Worm (Caenorhabditis elegans): ENCODE data around the gene slcf-2.

Gene slcf-2

DNA sequence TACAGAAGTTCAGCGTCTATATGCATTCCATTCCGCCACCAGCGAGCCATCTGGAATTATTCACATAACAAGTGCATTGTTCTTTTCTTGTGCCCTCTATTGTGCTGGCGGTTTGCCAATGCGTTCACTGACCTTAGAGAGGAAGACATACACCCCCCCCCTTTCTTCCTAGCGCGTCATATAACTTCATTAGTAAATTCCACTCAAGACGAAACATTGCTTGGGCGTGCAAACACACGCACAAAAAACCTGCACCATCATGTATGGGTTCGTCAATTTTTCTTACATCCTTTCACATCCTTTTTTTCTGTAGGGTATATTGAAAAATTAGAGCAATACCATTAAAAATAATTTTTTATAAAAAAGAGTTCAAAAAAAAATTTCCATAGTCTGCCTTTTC is 42.1 kb upstream of the slcf-2 start, which contains the start of gene ZK816.1:
TSS of gene ZK816.1 (plus strand) at position 187 of the 400 bp plus-strand sequence.
- TF ChIP-seq unc-62 (GFP tag; optimal IDR thresholded peaks at IDR 0.05) (no peak), ces-1 (GFP tag; optimal IDR thresholded peaks at IDR 0.05) (peak; percentile 82), mls-2 (tag; optimal IDR thresholded peaks at IDR 0.05) (peak; percentile 18)

- no peak for TF ChIP-seq unc-39 (tag; optimal IDR thresholded peaks at IDR 0.05)
These were observed 31.3 kb upstream of the slcf-2 start, which contains the start of gene dhs-26 for ce11 chrX:3362378-3362777. Gene dhs-26, minus strand, starts transcription at chrX:3362493.

DNA sequence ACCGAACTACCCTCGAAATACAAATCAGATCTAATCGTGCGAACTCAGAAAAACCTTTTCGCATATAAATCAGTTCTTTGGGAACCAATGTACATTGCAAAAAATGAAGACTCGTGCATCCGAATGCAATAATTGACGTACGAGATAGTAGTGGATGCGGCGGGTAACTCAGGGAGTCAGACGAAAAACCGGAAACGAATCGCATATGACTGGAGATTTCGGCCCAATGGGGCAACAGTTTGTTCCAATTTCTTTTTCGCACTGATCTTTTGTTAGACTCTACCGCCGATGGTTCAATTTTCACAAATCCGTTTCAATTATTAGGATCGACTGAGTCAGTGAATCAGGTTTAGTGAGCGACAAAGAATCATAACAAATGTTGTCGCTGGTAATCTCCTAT is 26.9 kb upstream of the slcf-2 start:
- no peak for TF ChIP-seq nhr-28 (tag; optimal IDR thresholded peaks at IDR 0.05)
- no peak for TF ChIP-seq nhr-2 (tag; optimal IDR thresholded peaks at IDR 0.05)
- no peak for TF ChIP-seq snpc-4 (tag; optimal IDR thresholded peaks at IDR 0.05)
- TF ChIP-seq blmp-1 (tag; optimal IDR thresholded peaks at IDR 0.05): no peak

ce11 chrX:3368659-3369058 is 25.0 kb upstream of the slcf-2 start, which contains the start of gene ZK563.2:
Gene ZK563.2, plus strand, starts transcription at chrX:3368959.
- TF ChIP-seq zip-8 (tag; optimal IDR thresholded peaks at IDR 0.05) (no peak), nhr-28 (tag; optimal IDR thresholded peaks at IDR 0.05) (no peak), cnd-1 (tag; optimal IDR thresholded peaks at IDR 0.05) (no peak), ham-2 (GFP tag; optimal IDR thresholded peaks at IDR 0.05) (no peak), unc-62 (GFP tag; optimal IDR thresholded peaks at IDR 0.05) (no peak), blmp-1 (tag; optimal IDR thresholded peaks at IDR 0.05) (no peak), snpc-4 (tag; optimal IDR thresholded peaks at IDR 0.05) (no peak), mep-1 (tag; optimal IDR thresholded peaks at IDR 0.05) (no peak), elt-1 (tag; optimal IDR thresholded peaks at IDR 0.05; ENCODE audit: borderline replicate concordance, insufficient read depth) (no peak), mab-5 (tag; optimal IDR thresholded peaks at IDR 0.05) (no peak), mls-2 (tag; optimal IDR thresholded peaks at IDR 0.05) (no peak)

DNA sequence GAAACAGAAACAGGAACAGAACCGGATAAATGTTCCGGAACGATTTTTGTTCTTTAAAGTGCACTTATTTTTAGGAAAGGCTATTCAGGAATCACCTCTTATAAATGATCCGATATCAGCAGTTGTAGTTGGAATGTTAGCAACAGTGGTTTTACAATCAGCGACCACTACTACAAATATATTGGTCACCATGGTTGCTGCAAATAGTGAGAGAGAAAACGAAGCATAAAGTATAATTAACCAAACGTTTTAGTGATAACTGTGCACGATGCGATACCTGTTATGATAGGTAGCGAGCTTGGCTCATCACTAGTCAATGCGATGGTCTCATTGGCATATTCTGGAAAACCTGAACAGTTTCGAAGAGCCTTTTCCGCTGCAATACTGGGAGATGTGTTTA is 24.2 kb upstream of the slcf-2 start:
- no peak for TF ChIP-seq bed-3 (GFP tag; optimal IDR thresholded peaks at IDR 0.05)
- TF ChIP-seq ham-2 (GFP tag; optimal IDR thresholded peaks at IDR 0.05): no peak
- no peak for TF ChIP-seq tbx-8 (GFP tag; optimal IDR thresholded peaks at IDR 0.05)
- no peak for TF ChIP-seq lin-13 (tag; optimal IDR thresholded peaks at IDR 0.05)
- TF ChIP-seq mls-2 (tag; optimal IDR thresholded peaks at IDR 0.05): no peak
- TF ChIP-seq zip-8 (tag; optimal IDR thresholded peaks at IDR 0.05): no peak
- TF ChIP-seq drap-1 (GFP tag; optimal IDR thresholded peaks at IDR 0.05): no peak

DNA sequence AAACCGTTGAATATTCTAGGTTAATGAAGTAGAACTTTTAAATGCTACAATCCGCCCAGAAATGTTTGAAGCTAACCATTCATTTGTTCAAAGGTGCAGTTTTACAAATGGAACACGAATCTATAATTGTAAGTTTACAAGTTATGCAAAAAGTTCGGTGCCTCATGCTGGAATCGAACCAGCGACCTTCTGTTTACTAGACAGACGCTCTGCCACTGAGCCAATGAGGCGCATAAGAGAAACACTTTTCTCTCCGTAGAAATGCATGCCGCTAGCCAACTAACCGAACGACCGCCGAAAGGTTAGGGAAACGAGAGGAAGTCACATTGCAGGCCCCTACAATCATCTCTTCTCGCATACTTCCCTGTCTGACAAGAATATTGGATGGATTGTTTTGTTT is 22.4 kb upstream of the slcf-2 start:
- TF ChIP-seq ces-1 (GFP tag; optimal IDR thresholded peaks at IDR 0.05) (peak; percentile 60), ceh-39 (tag; optimal IDR thresholded peaks at IDR 0.05) (no peak), unc-120 (tag; optimal IDR thresholded peaks at IDR 0.05; ENCODE audit: poor library complexity, severe bottlenecking) (peak; percentile 81), mls-2 (tag; optimal IDR thresholded peaks at IDR 0.05) (peak; percentile 94), mep-1 (tag; optimal IDR thresholded peaks at IDR 0.05) (peak; percentile 67), nhr-28 (tag; optimal IDR thresholded peaks at IDR 0.05) (no peak), ceh-43 (GFP tag; optimal IDR thresholded peaks at IDR 0.05) (peak; percentile 85), nhr-76 (tag; optimal IDR thresholded peaks at IDR 0.05) (no peak), elt-3 (tag; optimal IDR thresholded peaks at IDR 0.05) (no peak), snpc-4 (tag; optimal IDR thresholded peaks at IDR 0.05) (no peak), flh-1 (GFP tag; optimal IDR thresholded peaks at IDR 0.05) (peak; percentile 71), lin-32 (GFP tag; optimal IDR thresholded peaks at IDR 0.05) (peak; percentile 76), ztf-11 (tag; optimal IDR thresholded peaks at IDR 0.05) (peak; percentile 35), ceh-83 (GFP tag; optimal IDR thresholded peaks at IDR 0.05) (peak; percentile 92), pha-4 (tag; optimal IDR thresholded peaks at IDR 0.05) (peak; percentile 23), unc-62 (GFP tag; optimal IDR thresholded peaks at IDR 0.05) (peak; percentile 60), sem-2 (GFP tag; optimal IDR thresholded peaks at IDR 0.05) (peak; percentile 81), mab-5 (tag; optimal IDR thresholded peaks at IDR 0.05) (no peak), nhr-237 (tag; optimal IDR thresholded peaks at IDR 0.05) (peak; percentile 37), lin-13 (tag; optimal IDR thresholded peaks at IDR 0.05) (peak; percentile 19), ham-2 (GFP tag; optimal IDR thresholded peaks at IDR 0.05) (peak; percentile 77), elt-1 (tag; optimal IDR thresholded peaks at IDR 0.05; ENCODE audit: borderline replicate concordance, insufficient read depth) (no peak), blmp-1 (tag; optimal IDR thresholded peaks at IDR 0.05) (no peak), nhr-12 (tag; optimal IDR thresholded peaks at IDR 0.05) (peak; percentile 24), unc-39 (tag; optimal IDR thresholded peaks at IDR 0.05) (peak; percentile 33), nhr-2 (tag; optimal IDR thresholded peaks at IDR 0.05) (no peak), bed-3 (GFP tag; optimal IDR thresholded peaks at IDR 0.05) (peak; percentile 84), cnd-1 (tag; optimal IDR thresholded peaks at IDR 0.05) (peak; percentile 88), M03D4.4 (tag; optimal IDR thresholded peaks at IDR 0.05) (peak; percentile 90), zip-8 (tag; optimal IDR thresholded peaks at IDR 0.05) (no peak), lsy-2 (tag; optimal IDR thresholded peaks at IDR 0.05) (peak; percentile 29), drap-1 (GFP tag; optimal IDR thresholded peaks at IDR 0.05) (peak; percentile 94), hlh-1 (tag; optimal IDR thresholded peaks at IDR 0.05) (peak; percentile 49), sptf-1 (tag; optimal IDR thresholded peaks at IDR 0.05) (peak; percentile 95), tbx-8 (GFP tag; optimal IDR thresholded peaks at IDR 0.05) (peak; percentile 44)

Measured in whole organism, mixed stage, embryonic.